Worm (Caenorhabditis elegans) whole organism, young adult: ENCODE data around the gene Y73C8C.4.
A peak's percentile ranks its signal among the peaks of the same experiment; 100 is the strongest.

Experiments used
- C06A6.2 ChIP-seq: fragments of 200-800 bp; sonication (Bioruptor generic); conservative IDR thresholded peaks from 2 replicates; pipeline ENCODE4 v1.3.6; 2022; ENCODE audit warnings: missing genetic modification characterization, missing compliant biosample characterization
- F39B2.1 ChIP-seq: fragments of 200-800 bp; sonication (Bioruptor generic); IDR thresholded peaks from 2 replicates; pipeline ENCODE4 v1.3.6; 2022; ENCODE audit warnings: missing genetic modification reagents, missing genetic modification characterization, missing compliant biosample characterization
- F49E8.2 ChIP-seq: sonication (generic microtip); optimal IDR thresholded peaks from 3 replicates; lab custom pipeline; 2017; ENCODE audit warnings: missing genetic modification characterization, mild to moderate bottlenecking, missing compliant biosample characterization, antibody characterized with exemption, moderate library complexity; ENCODE audit not compliant: insufficient read depth
- K12H6.12 ChIP-seq: fragments of 200-800 bp; sonication (Bioruptor generic); optimal IDR thresholded peaks from 2 replicates; lab custom pipeline; 2018; ENCODE audit warnings: mild to moderate bottlenecking, missing genetic modification characterization, missing compliant biosample characterization
- Y53F4B.3 ChIP-seq: fragments of 200-800 bp; sonication (Bioruptor generic); IDR thresholded peaks from 2 replicates; pipeline ENCODE4 v1.3.6; 2022; ENCODE audit warnings: missing genetic modification reagents, missing genetic modification characterization, missing compliant biosample characterization
- Y53G8AR.9 ChIP-seq: fragments of 200-800 bp; sonication (Bioruptor generic); conservative IDR thresholded peaks from 2 replicates; pipeline ENCODE4 v1.3.6; 2022; ENCODE audit warnings: missing genetic modification reagents, missing genetic modification characterization, missing compliant biosample characterization
- Y56A3A.18 ChIP-seq: fragments of 200-800 bp; sonication (Bioruptor generic); IDR thresholded peaks from 2 replicates; pipeline ENCODE4 v1.3.6; 2022; ENCODE audit warnings: missing genetic modification reagents, missing genetic modification characterization, missing compliant biosample characterization
- ama-1 ChIP-seq, 3 experiments: fragments of 150-350 bp in 1 of 3; sonication (generic microtip) in 2 of 3; optimal IDR thresholded peaks; 2 replicates each; lab custom pipeline; 2014 to 2018; ENCODE audit warnings: missing biosample characterization in 2 of 3, missing genetic modification characterization in 2 of 3, missing genetic modification reagents in 2 of 3
- aptf-2 ChIP-seq: fragments of 200-800 bp; sonication (Bioruptor generic); conservative IDR thresholded peaks from 2 replicates; pipeline ENCODE4 v1.3.6; 2022; ENCODE audit warnings: missing genetic modification reagents, missing genetic modification characterization, missing compliant biosample characterization
- attf-6 ChIP-seq: fragments of 200-800 bp; sonication (Bioruptor generic); IDR thresholded peaks from 2 replicates; pipeline ENCODE4 v1.3.6; 2022; ENCODE audit warnings: missing genetic modification reagents, missing genetic modification characterization, missing compliant biosample characterization
- cebp-1 ChIP-seq, 2 experiments: fragments of 200-800 bp in 1 of 2; sonication (Bioruptor generic) in 1 of 2; sonication (generic microtip) in 1 of 2; IDR thresholded peaks in 1 of 2; optimal IDR thresholded peaks in 1 of 2; 2 replicates each; pipeline versions ENCODE4 v1.3.6 to Lab custom; 2017 to 2022; ENCODE audit warnings: missing compliant biosample characterization in 2 of 2, missing genetic modification characterization in 2 of 2, mild to moderate bottlenecking in 1 of 2, missing genetic modification reagents in 1 of 2, moderate library complexity in 1 of 2
- ceh-27 ChIP-seq: fragments of 200-800 bp; sonication (Bioruptor generic); optimal IDR thresholded peaks from 2 replicates; lab custom pipeline; 2018; ENCODE audit warnings: mild to moderate bottlenecking, missing genetic modification characterization, moderate library complexity, missing compliant biosample characterization
- ceh-91 ChIP-seq: fragments of 200-800 bp; sonication (Bioruptor generic); IDR thresholded peaks from 2 replicates; pipeline ENCODE4 v1.3.6; 2022; ENCODE audit warnings: missing genetic modification reagents, missing genetic modification characterization, missing compliant biosample characterization
- die-1 ChIP-seq: sonication (generic microtip); optimal IDR thresholded peaks from 2 replicates; lab custom pipeline; 2016; ENCODE audit warnings: missing genotype, mild to moderate bottlenecking, missing genetic modification characterization, missing compliant biosample characterization
- dox-1 ChIP-seq: fragments of 200-800 bp; sonication (Bioruptor generic); IDR thresholded peaks from 2 replicates; pipeline ENCODE4 v1.3.6; 2022; ENCODE audit warnings: missing genetic modification reagents, missing genetic modification characterization, missing compliant biosample characterization
- dpff-1 ChIP-seq: sonication (generic microtip); optimal IDR thresholded peaks from 2 replicates; lab custom pipeline; 2017; ENCODE audit warnings: mild to moderate bottlenecking, missing genetic modification characterization, missing compliant biosample characterization
- egl-44 ChIP-seq: fragments of 200-800 bp; sonication (Bioruptor generic); IDR thresholded peaks from 2 replicates; pipeline ENCODE4 v1.3.6; 2022; ENCODE audit warnings: missing genetic modification reagents, missing genetic modification characterization, missing compliant biosample characterization
- gei-17 ChIP-seq: fragments of 200-800 bp; sonication (Bioruptor generic); optimal IDR thresholded peaks from 2 replicates; lab custom pipeline; 2018; ENCODE audit warnings: mild to moderate bottlenecking, missing genetic modification characterization, missing compliant biosample characterization
- let-607 ChIP-seq, 2 experiments: fragments of 200-800 bp in 1 of 2; sonication (Bioruptor generic) in 1 of 2; sonication (generic microtip) in 1 of 2; optimal IDR thresholded peaks; 2 replicates each; lab custom pipeline; 2016 to 2018; ENCODE audit warnings: mild to moderate bottlenecking in 2 of 2, missing compliant biosample characterization in 2 of 2, missing genetic modification characterization in 2 of 2, moderate library complexity in 2 of 2, missing genotype in 1 of 2
- lin-26 ChIP-seq: fragments of 200-800 bp; sonication (Bioruptor generic); IDR thresholded peaks from 2 replicates; pipeline ENCODE4 v1.3.6; 2022; ENCODE audit warnings: missing genetic modification reagents, missing genetic modification characterization, missing compliant biosample characterization
- madf-10 ChIP-seq: sonication (generic microtip); optimal IDR thresholded peaks from 2 replicates; lab custom pipeline; 2016; ENCODE audit warnings: mild to moderate bottlenecking, missing genetic modification characterization, missing compliant biosample characterization
- nfya-1 ChIP-seq: sonication (generic microtip); optimal IDR thresholded peaks from 2 replicates; lab custom pipeline; 2017; ENCODE audit warnings: antibody characterized with exemption, missing compliant biosample characterization, missing genetic modification characterization, borderline replicate concordance; ENCODE audit not compliant: insufficient read depth
- nhr-120 ChIP-seq: fragments of 200-800 bp; sonication (Bioruptor generic); IDR thresholded peaks from 2 replicates; pipeline ENCODE4 v1.3.6; 2022; ENCODE audit warnings: missing genetic modification characterization, missing compliant biosample characterization
- nhr-179 ChIP-seq: sonication (generic microtip); optimal IDR thresholded peaks from 2 replicates; lab custom pipeline; 2016; ENCODE audit warnings: mild to moderate bottlenecking, missing genetic modification characterization, missing compliant biosample characterization
- nhr-80 ChIP-seq: sonication (generic microtip); optimal IDR thresholded peaks from 2 replicates; lab custom pipeline; 2016; ENCODE audit warnings: missing genetic modification characterization, missing compliant biosample characterization
- pbrm-1 ChIP-seq: fragments of 200-800 bp; sonication (Bioruptor generic); IDR thresholded peaks from 2 replicates; pipeline ENCODE4 v1.3.6; 2022; ENCODE audit warnings: missing genetic modification reagents, missing genetic modification characterization, missing compliant biosample characterization
- pha-4 ChIP-seq: fragments of 150-350 bp; sonication (generic microtip); optimal IDR thresholded peaks from 2 replicates; lab custom pipeline; 2014; ENCODE audit warnings: missing biosample characterization, missing genetic modification reagents, missing genetic modification characterization
- repo-1 ChIP-seq: sonication (generic microtip); optimal IDR thresholded peaks from 2 replicates; lab custom pipeline; 2017; ENCODE audit warnings: mild to moderate bottlenecking, missing genetic modification characterization, missing compliant biosample characterization
- tbp1 ChIP-seq: fragments of 200-800 bp; sonication (Bioruptor generic); optimal IDR thresholded peaks from 2 replicates; lab custom pipeline; 2018; ENCODE audit warnings: mild to moderate bottlenecking, missing genetic modification characterization, missing compliant biosample characterization
- zfh-2 ChIP-seq: fragments of 200-800 bp; sonication (Bioruptor generic); conservative IDR thresholded peaks from 2 replicates; pipeline ENCODE4 v1.3.6; 2022; ENCODE audit warnings: missing genetic modification reagents, missing genetic modification characterization, missing compliant biosample characterization

The Y73C8C.4 gene

ce11 chrV:3121743-3122142 lies 19.8 kb upstream of the Y73C8C.4 start, which contains the start of gene srt-56:
Gene srt-56, minus strand, starts transcription at chrV:3121843.
- TF ChIP-seq Y56A3A.18 (GFP tag; lab: Robert Waterston, UW) (no peak), nhr-120 (GFP tag; lab: Robert Waterston, UW) (no peak), nfya-1 (tag; lab: Kevin White, UChicago) (no peak)
- TF ChIP-seq, all 124 proteins: peak for 0

- TF ChIP-seq pha-4 (tag; lab: Kevin White, UChicago) (no peak), F39B2.1 (GFP tag; lab: Robert Waterston, UW) (no peak), nhr-80 (tag; lab: Kevin White, UChicago) (peak; percentile 50), dox-1 (GFP tag; lab: Robert Waterston, UW) (0 out of 2 replicates have a peak, but pooled peaks have one; percentile 34), attf-6 (GFP tag; lab: Robert Waterston, UW) (no peak)
These were observed 17.2 kb upstream of the Y73C8C.4 start for ce11 chrV:3119185-3119584.

ce11 chrV:3118167-3118566 lies 16.2 kb upstream of the Y73C8C.4 start, which contains the start of gene clec-210:
Gene clec-210, plus strand, starts transcription at chrV:3118377.
- TF ChIP-seq dpff-1 (tag; lab: Kevin White, UChicago) (no peak), nhr-80 (tag; lab: Kevin White, UChicago) (peak; percentile 33)

ce11 chrV:3114973-3115372 lies 13.0 kb upstream of the Y73C8C.4 start, which contains the start of gene Y73C8C.3:
Gene Y73C8C.3, plus strand, starts transcription at chrV:3115273.
- TF ChIP-seq die-1 (tag; lab: Kevin White, UChicago) (no peak), pbrm-1 (no peak), egl-44 (GFP tag; lab: Robert Waterston, UW) (no peak), ama-1 (optimal IDR thresholded peaks at IDR 0.05; lab: Kevin White, UChicago) (no peak), ama-1 (GFP tag; optimal IDR thresholded peaks at IDR 0.05; lab: Kevin White, UChicago) (no peak), ceh-27 (GFP tag; lab: Kevin White, UChicago) (no peak), let-607 (tag; optimal IDR thresholded peaks at IDR 0.05; lab: Kevin White, UChicago) (no peak), aptf-2 (GFP tag; lab: Robert Waterston, UW) (no peak), zfh-2 (GFP tag; lab: Robert Waterston, UW) (no peak), Y53G8AR.9 (GFP tag; lab: Robert Waterston, UW) (no peak), tbp1 (no peak), lin-26 (no peak), ceh-91 (GFP tag; lab: Robert Waterston, UW) (no peak), K12H6.12 (tag; lab: Kevin White, UChicago) (no peak), C06A6.2 (GFP tag; lab: Robert Waterston, UW) (no peak)

ce11 chrV:3113751-3114150 lies 11.8 kb upstream of the Y73C8C.4 start, which contains the start of gene Y73C8C.8:
Gene Y73C8C.8, minus strand, starts transcription at chrV:3113851.
- TF ChIP-seq nhr-120 (GFP tag; lab: Robert Waterston, UW): no peak
- TF ChIP-seq nhr-179: no peak
- TF ChIP-seq gei-17 (GFP tag; lab: Kevin White, UChicago): no peak
- TF ChIP-seq repo-1 (tag; lab: Kevin White, UChicago): no peak
- TF ChIP-seq aptf-2 (GFP tag; lab: Robert Waterston, UW): no peak
- no peak for TF ChIP-seq pbrm-1
- no peak for TF ChIP-seq Y53F4B.3 (GFP tag; lab: Robert Waterston, UW)
- TF ChIP-seq K12H6.12 (tag; lab: Kevin White, UChicago): no peak
- no peak for TF ChIP-seq F49E8.2 (tag; lab: Kevin White, UChicago)
- no peak for TF ChIP-seq madf-10 (tag; lab: Kevin White, UChicago)
- no peak for TF ChIP-seq cebp-1 (GFP tag; IDR thresholded peaks at IDR 0.05; lab: Robert Waterston, UW)
- TF ChIP-seq cebp-1 (tag; optimal IDR thresholded peaks at IDR 0.05; lab: Kevin White, UChicago): no peak
- TF ChIP-seq, all 124 proteins: peak for 0
